Worm (Caenorhabditis elegans) whole organism, L4 larva: ENCODE measurements around the gene egl-18.

Experiments used
- F26F4.8 ChIP-seq: fragments of 200-800 bp; sonication (Bioruptor generic); conservative IDR thresholded peaks from 2 replicates; pipeline ENCODE4 v1.3.6; 2022; ENCODE audit warnings: missing genetic modification characterization, missing compliant biosample characterization
- F37D6.2 ChIP-seq: sonication (generic microtip); optimal IDR thresholded peaks from 2 replicates; lab custom pipeline; 2016; ENCODE audit warnings: mild to moderate bottlenecking, missing genetic modification characterization, missing compliant biosample characterization
- F44E2.7 ChIP-seq: fragments of 200-800 bp; sonication (Bioruptor generic); IDR thresholded peaks from 2 replicates; pipeline ENCODE4 v2.1.2; 2022; ENCODE audit warnings: missing genetic modification characterization, missing compliant biosample characterization
- F49E8.2 ChIP-seq: sonication (generic microtip); optimal IDR thresholded peaks from 2 replicates; lab custom pipeline; 2016; ENCODE audit warnings: missing compliant biosample characterization, mild to moderate bottlenecking, missing genetic modification characterization, borderline replicate concordance
- R02D3.7 ChIP-seq: fragments of 150-350 bp; sonication (generic microtip); optimal IDR thresholded peaks from 3 replicates; lab custom pipeline; 2014; ENCODE audit warnings: missing biosample characterization, missing genetic modification characterization
- Y105C5A.15 ChIP-seq: fragments of 200-800 bp; sonication (Bioruptor generic); IDR thresholded peaks from 2 replicates; pipeline ENCODE4 v1.3.6; 2022; ENCODE audit warnings: missing genetic modification characterization, missing compliant biosample characterization
- Y48G9A.11 ChIP-seq: fragments of 200-800 bp; sonication (Bioruptor generic); IDR thresholded peaks from 2 replicates; pipeline ENCODE4 v1.3.6; 2022; ENCODE audit warnings: missing genetic modification reagents, missing genetic modification characterization, missing compliant biosample characterization
- Y5F2A.4 ChIP-seq: fragments of 200-800 bp; sonication (Bioruptor generic); optimal IDR thresholded peaks from 2 replicates; lab custom pipeline; 2018; ENCODE audit warnings: mild to moderate bottlenecking, missing genetic modification characterization, missing compliant biosample characterization
- ZK337.2 ChIP-seq: fragments of 200-800 bp; sonication (Bioruptor generic); IDR thresholded peaks from 2 replicates; pipeline ENCODE4 v1.3.6; 2022; ENCODE audit warnings: missing genetic modification reagents, missing genetic modification characterization, missing compliant biosample characterization
- ZK546.5 ChIP-seq, 2 experiments: sonication (generic microtip); optimal IDR thresholded peaks; 2 replicates each; lab custom pipeline; 2017; ENCODE audit warnings: missing biosample characterization in 2 of 2, missing genetic modification characterization in 2 of 2
- aly-2 ChIP-seq: sonication (generic microtip); optimal IDR thresholded peaks from 2 replicates; lab custom pipeline; 2018; ENCODE audit warnings: missing biosample characterization, missing genetic modification characterization
- ama-1 ChIP-seq: fragments of 150-350 bp; optimal IDR thresholded peaks from 2 replicates; lab custom pipeline; 2014; ENCODE audit warnings: inconsistent platforms, mixed read lengths
- attf-4 ChIP-seq: sonication (generic microtip); optimal IDR thresholded peaks from 3 replicates; lab custom pipeline; 2017; ENCODE audit warnings: missing biosample characterization, missing genetic modification characterization
- ceh-20 ChIP-seq: fragments of 200-800 bp; sonication (Bioruptor generic); IDR thresholded peaks from 2 replicates; pipeline ENCODE4 v1.3.6; 2022; ENCODE audit warnings: missing genetic modification reagents, missing genetic modification characterization, missing compliant biosample characterization
- ceh-28 ChIP-seq: fragments of 150-350 bp; optimal IDR thresholded peaks from 2 replicates; lab custom pipeline; 2014; ENCODE audit warnings: missing biosample characterization, missing genetic modification reagents, missing genetic modification characterization
- ceh-44 ChIP-seq: fragments of 200-800 bp; sonication (Bioruptor generic); IDR thresholded peaks from 2 replicates; pipeline ENCODE4 v1.3.6; 2022; ENCODE audit warnings: missing genetic modification reagents, missing genetic modification characterization, missing compliant biosample characterization
- ceh-62 ChIP-seq: sonication (generic microtip); optimal IDR thresholded peaks from 2 replicates; lab custom pipeline; 2017; ENCODE audit warnings: missing biosample characterization, missing genetic modification characterization
- ceh-82 ChIP-seq: sonication (generic microtip); optimal IDR thresholded peaks from 2 replicates; lab custom pipeline; 2017; ENCODE audit warnings: missing biosample characterization, missing genetic modification characterization
- daf-16 ChIP-seq, 3 experiments: sonication (generic microtip); optimal IDR thresholded peaks; 2 replicates each; lab custom pipeline; 2016 to 2017; ENCODE audit warnings: missing genetic modification characterization in 3 of 3, missing genetic modification reagents in 3 of 3, mild to moderate bottlenecking in 2 of 3, missing compliant biosample characterization in 2 of 3, missing biosample characterization in 1 of 3, moderate library complexity in 1 of 3
- daf-8 ChIP-seq: fragments of 200-800 bp; sonication (Bioruptor generic); IDR thresholded peaks from 2 replicates; pipeline ENCODE4 v1.3.6; 2022; ENCODE audit warnings: missing genetic modification characterization, missing compliant biosample characterization
- dmd-6 ChIP-seq: fragments of 200-800 bp; sonication (Bioruptor generic); IDR thresholded peaks from 2 replicates; pipeline ENCODE4 v1.3.6; 2022; ENCODE audit warnings: missing genetic modification reagents, missing genetic modification characterization, missing compliant biosample characterization
- dmd-8 ChIP-seq: fragments of 200-800 bp; sonication (Bioruptor generic); IDR thresholded peaks from 2 replicates; pipeline ENCODE4 v1.3.6; 2022; ENCODE audit warnings: missing genetic modification characterization, missing compliant biosample characterization
- dpl-1 ChIP-seq: fragments of 150-350 bp; optimal IDR thresholded peaks from 2 replicates; lab custom pipeline; 2014; ENCODE audit warnings: missing biosample characterization, missing genetic modification reagents, missing genetic modification characterization
- duxl-1 ChIP-seq: sonication (generic microtip); optimal IDR thresholded peaks from 2 replicates; lab custom pipeline; 2016; ENCODE audit warnings: mild to moderate bottlenecking, missing genetic modification characterization, moderate library complexity, missing compliant biosample characterization; ENCODE audit not compliant: poor library complexity
- dve-1 ChIP-seq: sonication (generic microtip); optimal IDR thresholded peaks from 2 replicates; lab custom pipeline; 2017; ENCODE audit warnings: antibody characterized with exemption, mild to moderate bottlenecking, missing genetic modification characterization, missing compliant biosample characterization; ENCODE audit not compliant: insufficient read depth
- egl-27 ChIP-seq: sonication (generic microtip); optimal IDR thresholded peaks from 3 replicates; lab custom pipeline; 2017; ENCODE audit warnings: missing biosample characterization, missing genetic modification reagents, missing genetic modification characterization
- hif-1 ChIP-seq, 2 experiments: sonication (generic microtip); optimal IDR thresholded peaks; 2 replicates each; lab custom pipeline; 2016 to 2017; ENCODE audit warnings: missing compliant biosample characterization in 2 of 2, missing genetic modification characterization in 2 of 2, missing genetic modification reagents in 2 of 2, missing genotype in 2 of 2, mild to moderate bottlenecking in 1 of 2
- hlh-30 ChIP-seq: sonication (generic microtip); optimal IDR thresholded peaks from 2 replicates; lab custom pipeline; 2017; ENCODE audit warnings: antibody characterized with exemption, mild to moderate bottlenecking, missing genetic modification characterization, missing compliant biosample characterization; ENCODE audit not compliant: insufficient read depth
- hmg-1.1 ChIP-seq: fragments of 200-800 bp; sonication (Bioruptor generic); IDR thresholded peaks from 2 replicates; pipeline ENCODE4 v1.3.6; 2022; ENCODE audit warnings: missing genetic modification reagents, missing genetic modification characterization, missing compliant biosample characterization
- jun-1 ChIP-seq: fragments of 150-350 bp; optimal IDR thresholded peaks from 2 replicates; lab custom pipeline; 2014; ENCODE audit warnings: missing biosample characterization, missing genetic modification reagents, missing genetic modification characterization
- lin-13 ChIP-seq: fragments of 150-350 bp; optimal IDR thresholded peaks from 2 replicates; lab custom pipeline; 2014; ENCODE audit warnings: missing biosample characterization, missing genetic modification reagents, missing genetic modification characterization
- lin-15B ChIP-seq: fragments of 150-350 bp; sonication (generic microtip); optimal IDR thresholded peaks from 3 replicates; lab custom pipeline; 2014; ENCODE audit warnings: missing biosample characterization, missing genetic modification characterization
- lsy-2 ChIP-seq, 2 experiments: fragments of 150-350 bp in 1 of 2; sonication (generic microtip) in 1 of 2; optimal IDR thresholded peaks; 2 replicates each; lab custom pipeline; 2014 to 2017; ENCODE audit warnings: missing biosample characterization in 2 of 2, missing genetic modification characterization in 2 of 2
- madf-9 ChIP-seq: fragments of 200-800 bp; sonication (Bioruptor generic); conservative IDR thresholded peaks from 2 replicates; pipeline ENCODE4 v1.3.6; 2022; ENCODE audit warnings: missing genetic modification reagents, missing genetic modification characterization, missing compliant biosample characterization
- mes-2 ChIP-seq: sonication (generic microtip); optimal IDR thresholded peaks from 2 replicates; lab custom pipeline; 2016; ENCODE audit warnings: missing genotype, mild to moderate bottlenecking, missing genetic modification characterization, missing compliant biosample characterization; ENCODE audit not compliant: poor library complexity, severe bottlenecking
- mxl-3 ChIP-seq: fragments of 200-800 bp; sonication (Bioruptor generic); optimal IDR thresholded peaks from 2 replicates; lab custom pipeline; 2018; ENCODE audit warnings: mild to moderate bottlenecking, missing genetic modification characterization, missing compliant biosample characterization
- nhr-102 ChIP-seq: sonication (generic microtip); optimal IDR thresholded peaks from 2 replicates; lab custom pipeline; 2016; ENCODE audit warnings: mild to moderate bottlenecking, missing genetic modification characterization, moderate library complexity, missing compliant biosample characterization
- nhr-11 ChIP-seq: fragments of 150-350 bp; optimal IDR thresholded peaks from 2 replicates; lab custom pipeline; 2014; ENCODE audit warnings: missing biosample characterization, missing genetic modification characterization
- nhr-48 ChIP-seq: sonication (generic microtip); optimal IDR thresholded peaks from 2 replicates; lab custom pipeline; 2016; ENCODE audit warnings: mild to moderate bottlenecking, missing genetic modification characterization, missing compliant biosample characterization
- nhr-76 ChIP-seq: fragments of 150-350 bp; optimal IDR thresholded peaks from 2 replicates; lab custom pipeline; 2014; ENCODE audit warnings: missing biosample characterization, missing genetic modification characterization
- nhr-77 ChIP-seq: fragments of 150-350 bp; optimal IDR thresholded peaks from 2 replicates; lab custom pipeline; 2014; ENCODE audit warnings: missing biosample characterization, missing genetic modification characterization
- pha-4 ChIP-seq, 2 experiments: fragments of 150-350 bp in 1 of 2; fragments of 200-800 bp in 1 of 2; sonication (Bioruptor generic) in 1 of 2; IDR thresholded peaks in 1 of 2; optimal IDR thresholded peaks in 1 of 2; 2 replicates each; pipeline versions ENCODE4 v1.3.6 to Lab custom; 2014 to 2022; ENCODE audit warnings: missing genetic modification characterization in 2 of 2, missing genetic modification reagents in 2 of 2, missing biosample characterization in 1 of 2, missing compliant biosample characterization in 1 of 2
- set-16 ChIP-seq: fragments of 200-800 bp; sonication (Bioruptor generic); IDR thresholded peaks from 2 replicates; pipeline ENCODE4 v1.3.6; 2022; ENCODE audit warnings: missing genetic modification reagents, missing genetic modification characterization, missing compliant biosample characterization
- skn-1 ChIP-seq: fragments of 150-350 bp; optimal IDR thresholded peaks from 2 replicates; lab custom pipeline; 2014; ENCODE audit warnings: missing biosample characterization, missing genetic modification characterization
- snpc-4 ChIP-seq: fragments of 150-350 bp; optimal IDR thresholded peaks from 2 replicates; lab custom pipeline; 2014; ENCODE audit warnings: missing biosample characterization, missing genetic modification characterization
- spr-1 ChIP-seq: sonication (generic microtip); optimal IDR thresholded peaks from 2 replicates; lab custom pipeline; 2016; ENCODE audit warnings: mild to moderate bottlenecking, missing genetic modification characterization, missing compliant biosample characterization
- tra-1 ChIP-seq: fragments of 200-800 bp; sonication (Bioruptor generic); IDR thresholded peaks from 2 replicates; pipeline ENCODE4 v1.3.6; 2022; ENCODE audit warnings: missing genetic modification reagents, missing genetic modification characterization, missing compliant biosample characterization
- unc-130 ChIP-seq: sonication (generic microtip); optimal IDR thresholded peaks from 2 replicates; lab custom pipeline; 2016; ENCODE audit warnings: missing genetic modification reagents, missing genetic modification characterization, missing compliant biosample characterization
- zip-11 ChIP-seq: fragments of 200-800 bp; sonication (Bioruptor generic); IDR thresholded peaks from 2 replicates; pipeline ENCODE4 v1.3.6; 2022; ENCODE audit warnings: missing genetic modification characterization, missing compliant biosample characterization
- ztf-11 ChIP-seq: fragments of 150-350 bp; optimal IDR thresholded peaks from 2 replicates; lab custom pipeline; 2014; ENCODE audit warnings: missing biosample characterization, missing genetic modification characterization

egl-18 gene

DNA sequence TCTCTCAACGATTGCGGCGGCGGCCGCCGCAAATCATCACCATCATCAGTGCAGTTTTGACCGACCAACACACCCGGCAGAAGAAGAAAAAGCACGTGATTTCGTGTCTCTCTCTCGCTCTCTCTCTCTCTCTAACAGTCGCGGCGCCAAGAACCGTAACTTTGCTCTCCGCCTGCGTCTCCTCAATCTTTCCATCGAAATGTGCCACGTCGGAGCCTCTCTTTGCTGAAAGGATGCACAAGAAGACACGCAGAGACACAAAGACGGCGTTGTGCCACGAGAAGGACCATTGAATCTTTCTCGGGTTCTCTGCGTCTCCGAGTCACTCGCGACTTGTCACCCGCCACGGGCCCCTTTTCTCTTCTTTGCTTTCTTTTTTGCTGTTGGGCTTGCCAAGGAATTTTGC, 44.3 kb upstream of the egl-18 start (continued):
- TF ChIP-seq pha-4 (GFP tag; IDR thresholded peaks at IDR 0.05; lab: Robert Waterston, UW) = peak; percentile 73
- TF ChIP-seq pha-4 (tag; optimal IDR thresholded peaks at IDR 0.05; lab: Kevin White, UChicago) = no peak
- TF ChIP-seq ceh-28 (tag; lab: Kevin White, UChicago) = no peak
- TF ChIP-seq jun-1 (tag; lab: Kevin White, UChicago) = no peak
- peak; percentile 68 for TF ChIP-seq mxl-3 (GFP tag; lab: Kevin White, UChicago)
- TF ChIP-seq hif-1 (tag; optimal IDR thresholded peaks at IDR 0.05; lab: Kevin White, UChicago) = peak in 1 of 2 experiments; percentile 57
- no peak for TF ChIP-seq daf-8 (GFP tag; lab: Robert Waterston, UW)
- TF ChIP-seq Y48G9A.11 (GFP tag; lab: Robert Waterston, UW) = no peak
- TF ChIP-seq zip-11 (GFP tag; lab: Robert Waterston, UW) = no peak
- no peak for TF ChIP-seq ceh-44 (GFP tag; lab: Robert Waterston, UW)
- peak; percentile 74; the same call in 1 of the 2 replicates for TF ChIP-seq hmg-1.1 (GFP tag; lab: Robert Waterston, UW)
- peak; percentile 87 for TF ChIP-seq dve-1 (tag; lab: Kevin White, UChicago)
- no peak for TF ChIP-seq Y105C5A.15 (GFP tag; lab: Robert Waterston, UW)
- peak; percentile 41; the same call in 1 of the 2 replicates for TF ChIP-seq ceh-20 (GFP tag; lab: Robert Waterston, UW)
- TF ChIP-seq hlh-30 (tag; lab: Kevin White, UChicago) = peak; percentile 91
- TF ChIP-seq F37D6.2 (tag; lab: Kevin White, UChicago) = peak; percentile 12
- TF ChIP-seq skn-1 (tag; lab: Kevin White, UChicago) = no peak
- TF ChIP-seq nhr-77 (tag; lab: Kevin White, UChicago) = peak; percentile 51
- peak; percentile 19 for TF ChIP-seq duxl-1
- peak; percentile 15 for TF ChIP-seq spr-1 (tag; lab: Kevin White, UChicago)
- TF ChIP-seq mes-2 (tag; lab: Kevin White, UChicago) = peak; percentile 45
- no peak for TF ChIP-seq nhr-76
- no peak for TF ChIP-seq egl-27 (tag; lab: Kevin White, UChicago)
- TF ChIP-seq ama-1 = peak; percentile 57
- TF ChIP-seq ceh-82 (tag; lab: Kevin White, UChicago) = no peak
- TF ChIP-seq madf-9 (GFP tag; lab: Robert Waterston, UW) = no peak; the same call in 1 of the 2 replicates
- TF ChIP-seq dmd-6 (GFP tag; lab: Robert Waterston, UW) = peak; percentile 93
- peak; percentile 40 to 60 for TF ChIP-seq lsy-2 (tag; optimal IDR thresholded peaks at IDR 0.05; lab: Kevin White, UChicago)
- peak; percentile 54 for TF ChIP-seq lin-13
- peak; percentile 88 for TF ChIP-seq set-16 (GFP tag; lab: Robert Waterston, UW)
- no peak for TF ChIP-seq F26F4.8 (GFP tag; lab: Robert Waterston, UW)
- TF ChIP-seq ZK546.5 (tag; optimal IDR thresholded peaks at IDR 0.05; lab: Kevin White, UChicago) = no peak
- TF ChIP-seq nhr-11 (tag; lab: Kevin White, UChicago) = peak; percentile 79
- peak; percentile 37 for TF ChIP-seq dpl-1 (GFP tag; lab: Kevin White, UChicago)
- no peak for TF ChIP-seq lin-15B
- TF ChIP-seq F49E8.2 (tag; lab: Kevin White, UChicago) = no peak
- TF ChIP-seq nhr-102 (tag; lab: Kevin White, UChicago) = peak; percentile 2
- TF ChIP-seq nhr-48 = peak; percentile 61
- no peak for TF ChIP-seq snpc-4
- no peak for TF ChIP-seq ztf-11
- TF ChIP-seq aly-2 (tag; lab: Kevin White, UChicago) = no peak
- TF ChIP-seq Y5F2A.4 = no peak
- no peak for TF ChIP-seq F44E2.7
- TF ChIP-seq ZK337.2 (GFP tag; lab: Robert Waterston, UW) = no peak
- no peak for TF ChIP-seq ceh-62
- no peak for TF ChIP-seq attf-4 (tag; lab: Kevin White, UChicago)
- TF ChIP-seq R02D3.7 (tag; lab: Kevin White, UChicago) = no peak
- peak; percentile 75; the same call in 1 of the 2 replicates for TF ChIP-seq tra-1 (GFP tag; lab: Robert Waterston, UW)
- no peak for TF ChIP-seq unc-130 (GFP tag; lab: Kevin White, UChicago)
- peak in 1 of 2 experiments; percentile 54 for TF ChIP-seq daf-16 (GFP tag; optimal IDR thresholded peaks at IDR 0.05; lab: Kevin White, UChicago)
- peak; percentile 77 for TF ChIP-seq daf-16 (tag; optimal IDR thresholded peaks at IDR 0.05; lab: Kevin White, UChicago)
- TF ChIP-seq dmd-8 = no peak
